Fruit fly (Drosophila melanogaster) whole organism, embryonic: ENCODE data around the gene CG18179.

ENCODE experiments used
- ATbp ChIP-seq: fragments of 200-800 bp; sonication (Bioruptor generic); optimal IDR thresholded peaks from 2 replicates; lab custom pipeline; 2017; ENCODE audit warnings: missing biosample characterization, mild to moderate bottlenecking, missing genetic modification characterization, missing genetic modification reagents
- Ada2b ChIP-seq: fragments of 200-800 bp; sonication (Bioruptor generic); IDR thresholded peaks from 2 replicates; pipeline ENCODE4 v1.3.6; 2022; ENCODE audit warnings: missing biosample characterization, missing genetic modification characterization
- Aef1 ChIP-seq: fragments of 200-800 bp; sonication (Bioruptor generic); IDR thresholded peaks from 3 replicates; pipeline ENCODE4 v1.3.6; 2022; ENCODE audit warnings: missing biosample characterization, missing genetic modification characterization
- CG10147 ChIP-seq: fragments of 200-800 bp; sonication (Bioruptor generic); optimal IDR thresholded peaks from 2 replicates; lab custom pipeline; 2019; ENCODE audit warnings: missing biosample characterization, mild to moderate bottlenecking, missing genetic modification characterization, moderate library complexity
- CG10654 ChIP-seq: fragments of 200-800 bp; sonication (Bioruptor generic); optimal IDR thresholded peaks from 2 replicates; lab custom pipeline; 2016; ENCODE audit warnings: missing biosample characterization, missing genetic modification characterization
- CG10979 ChIP-seq: fragments of 200-800 bp; sonication (Bioruptor generic); optimal IDR thresholded peaks from 2 replicates; lab custom pipeline; 2018; ENCODE audit warnings: missing biosample characterization, mild to moderate bottlenecking, missing genetic modification characterization, moderate library complexity
- CG12104 ChIP-seq: fragments of 200-800 bp; sonication (Bioruptor generic); optimal IDR thresholded peaks from 3 replicates; lab custom pipeline; 2016; ENCODE audit warnings: missing biosample characterization, missing genetic modification characterization
- CG12299 ChIP-seq: fragments of 200-800 bp; sonication (Bioruptor generic); optimal IDR thresholded peaks from 2 replicates; lab custom pipeline; 2018; ENCODE audit warnings: missing biosample characterization, mild to moderate bottlenecking, missing genetic modification characterization
- CG13296 ChIP-seq: fragments of 200-800 bp; sonication (Bioruptor generic); optimal IDR thresholded peaks from 3 replicates; lab custom pipeline; 2018; ENCODE audit warnings: missing biosample characterization, mild to moderate bottlenecking, missing genetic modification characterization
- CG13894 ChIP-seq: fragments of 200-800 bp; sonication (Bioruptor generic); optimal IDR thresholded peaks from 3 replicates; lab custom pipeline; 2018; ENCODE audit warnings: missing biosample characterization, mild to moderate bottlenecking, missing genetic modification characterization, moderate library complexity
- CG14667 ChIP-seq: fragments of 200-800 bp; sonication (Bioruptor generic); IDR thresholded peaks from 2 replicates; pipeline ENCODE4 v1.3.6; 2022; ENCODE audit warnings: missing biosample characterization, missing genetic modification characterization
- CG18599 ChIP-seq: fragments of 200-800 bp; sonication (Bioruptor generic); optimal IDR thresholded peaks from 3 replicates; lab custom pipeline; 2017; ENCODE audit warnings: missing biosample characterization, missing genetic modification characterization, mild to moderate bottlenecking, moderate library complexity, missing genetic modification reagents
- CG8089 ChIP-seq: fragments of 200-800 bp; sonication (Bioruptor generic); optimal IDR thresholded peaks from 3 replicates; lab custom pipeline; 2016; ENCODE audit warnings: missing biosample characterization, missing genetic modification characterization
- CG8290 ChIP-seq, 3 experiments: fragments of 200-800 bp; sonication (Bioruptor generic); optimal IDR thresholded peaks; 2 replicates each; lab custom pipeline; 2016 to 2019; ENCODE audit warnings: missing biosample characterization in 3 of 3, missing genetic modification characterization in 3 of 3, mild to moderate bottlenecking in 2 of 3, moderate library complexity in 1 of 3
- Chrac-16 ChIP-seq: fragments of 200-800 bp; sonication (Bioruptor generic); optimal IDR thresholded peaks from 3 replicates; lab custom pipeline; 2016; ENCODE audit warnings: missing biosample characterization, missing genetic modification characterization
- D19B ChIP-seq: fragments of 200-800 bp; sonication (Bioruptor generic); optimal IDR thresholded peaks from 2 replicates; lab custom pipeline; 2017; ENCODE audit warnings: missing biosample characterization, mild to moderate bottlenecking, missing genetic modification characterization
- Dfd ChIP-seq, 2 experiments: fragments of >200 bp; optimal IDR thresholded peaks; 2 replicates each; lab custom pipeline; 2017; ENCODE audit warnings: missing biosample characterization in 2 of 2, missing genetic modification characterization in 2 of 2
- E2f1 ChIP-seq: fragments of 200-800 bp; sonication (Bioruptor generic); IDR thresholded peaks from 2 replicates; pipeline ENCODE4 v1.3.6; 2022; ENCODE audit warnings: missing biosample characterization, missing genetic modification characterization
- ERR ChIP-seq: fragments of 200-800 bp; sonication (Bioruptor generic); optimal IDR thresholded peaks from 2 replicates; lab custom pipeline; 2016; ENCODE audit warnings: missing biosample characterization, missing genetic modification characterization
- HLH4C ChIP-seq: fragments of 200-800 bp; sonication (Bioruptor generic); IDR thresholded peaks from 3 replicates; pipeline ENCODE4 v1.3.6; 2022; ENCODE audit warnings: missing biosample characterization, missing genetic modification characterization; ENCODE audit not compliant: partially characterized antibody
- HmgD ChIP-seq: fragments of 200-800 bp; sonication (Bioruptor generic); optimal IDR thresholded peaks from 3 replicates; lab custom pipeline; 2016; ENCODE audit warnings: missing biosample characterization, missing genetic modification characterization
- MTF-1 ChIP-seq: fragments of 200-800 bp; sonication (Bioruptor generic); optimal IDR thresholded peaks from 2 replicates; lab custom pipeline; 2018; ENCODE audit warnings: missing biosample characterization, mild to moderate bottlenecking, missing genetic modification characterization, borderline replicate concordance
- Mrtf ChIP-seq: fragments of 200-800 bp; sonication (Bioruptor generic); IDR thresholded peaks from 3 replicates; pipeline ENCODE4 v1.3.6; 2022; ENCODE audit warnings: missing biosample characterization, missing genetic modification characterization
- NC2α ChIP-seq: fragments of 200-800 bp; sonication (Bioruptor generic); optimal IDR thresholded peaks from 2 replicates; lab custom pipeline; 2016; ENCODE audit warnings: missing biosample characterization, missing genetic modification characterization
- Ptx1 ChIP-seq: fragments of 200-800 bp; sonication (Bioruptor generic); IDR thresholded peaks from 2 replicates; pipeline ENCODE4 v1.3.6; 2022; ENCODE audit warnings: missing biosample characterization, missing genetic modification characterization
- Rfx ChIP-seq: fragments of 200-800 bp; sonication (Bioruptor generic); IDR thresholded peaks from 2 replicates; pipeline ENCODE4 v1.3.6; 2022; ENCODE audit warnings: missing biosample characterization, missing genetic modification characterization
- Sry-β ChIP-seq: fragments of 200-800 bp; sonication (Bioruptor generic); optimal IDR thresholded peaks from 2 replicates; lab custom pipeline; 2018; ENCODE audit warnings: missing biosample characterization, mild to moderate bottlenecking, missing genetic modification characterization, moderate library complexity
- Xrp1 ChIP-seq: fragments of 200-800 bp; sonication (Bioruptor generic); IDR thresholded peaks from 2 replicates; pipeline ENCODE4 v1.3.6; 2022; ENCODE audit warnings: missing biosample characterization, missing genetic modification characterization
- ab ChIP-seq: fragments of 200-800 bp; sonication (Bioruptor generic); optimal IDR thresholded peaks from 2 replicates; lab custom pipeline; 2016; ENCODE audit warnings: missing biosample characterization, missing genetic modification characterization
- abd-A ChIP-seq: fragments of 200-800 bp; sonication (Bioruptor generic); optimal IDR thresholded peaks from 3 replicates; lab custom pipeline; 2019; ENCODE audit warnings: missing biosample characterization, mild to moderate bottlenecking, missing genetic modification characterization, moderate library complexity
- bab2 ChIP-seq: fragments of 200-800 bp; sonication (Bioruptor generic); optimal IDR thresholded peaks from 2 replicates; lab custom pipeline; 2016; ENCODE audit warnings: missing biosample characterization, missing genetic modification characterization
- crol ChIP-seq: fragments of 200-800 bp; sonication (Bioruptor generic); IDR thresholded peaks from 2 replicates; pipeline ENCODE4 v1.3.6; 2022; ENCODE audit warnings: missing biosample characterization, missing genetic modification characterization
- dan ChIP-seq: fragments of 200-800 bp; sonication (Bioruptor generic); IDR thresholded peaks from 2 replicates; pipeline ENCODE4 v1.3.6; 2022; ENCODE audit warnings: missing biosample characterization, missing genetic modification characterization
- dysf ChIP-seq: fragments of 200-800 bp; sonication (Bioruptor generic); IDR thresholded peaks from 3 replicates; pipeline ENCODE4 v1.3.6; 2022; ENCODE audit warnings: missing biosample characterization, missing genetic modification characterization
- exex ChIP-seq: fragments of 200-800 bp; sonication (Bioruptor generic); optimal IDR thresholded peaks from 4 replicates; lab custom pipeline; 2018; ENCODE audit warnings: missing biosample characterization, mild to moderate bottlenecking, missing genetic modification characterization, moderate library complexity
- fu2 ChIP-seq: fragments of 200-800 bp; sonication (Bioruptor generic); optimal IDR thresholded peaks from 2 replicates; lab custom pipeline; 2016; ENCODE audit warnings: missing biosample characterization, missing genetic modification characterization
- gcm ChIP-seq: fragments of 200-800 bp; sonication (Bioruptor generic); optimal IDR thresholded peaks from 2 replicates; lab custom pipeline; 2019; ENCODE audit warnings: missing biosample characterization, mild to moderate bottlenecking, missing genetic modification characterization, moderate library complexity
- gro ChIP-seq: fragments of 200-800 bp; sonication (Bioruptor generic); optimal IDR thresholded peaks from 2 replicates; lab custom pipeline; 2016; ENCODE audit warnings: missing biosample characterization, missing genetic modification characterization
- insv ChIP-seq, 2 experiments: fragments of 200-800 bp; sonication (Bioruptor generic); optimal IDR thresholded peaks; 3 replicates each; lab custom pipeline; 2016 to 2018; ENCODE audit warnings: missing biosample characterization in 2 of 2, missing genetic modification characterization in 2 of 2
- kni ChIP-seq: fragments of 200-800 bp; sonication (Bioruptor generic); optimal IDR thresholded peaks from 3 replicates; lab custom pipeline; 2017; ENCODE audit warnings: mild to moderate bottlenecking, missing biosample characterization, missing genetic modification reagents, missing genetic modification characterization
- lmd ChIP-seq: fragments of 200-800 bp; sonication (Bioruptor generic); IDR thresholded peaks from 2 replicates; pipeline ENCODE4 v1.3.6; 2022; ENCODE audit warnings: missing biosample characterization, missing genetic modification characterization
- onecut ChIP-seq: fragments of 200-800 bp; sonication (Bioruptor generic); IDR thresholded peaks from 2 replicates; pipeline ENCODE4 v1.3.6; 2022; ENCODE audit warnings: missing biosample characterization, missing genetic modification characterization
- pita ChIP-seq: fragments of 200-800 bp; sonication (Bioruptor generic); optimal IDR thresholded peaks from 2 replicates; lab custom pipeline; 2017; ENCODE audit warnings: missing biosample characterization, mild to moderate bottlenecking, missing genetic modification characterization
- pnt ChIP-seq: fragments of 200-800 bp; sonication (Bioruptor generic); optimal IDR thresholded peaks from 3 replicates; lab custom pipeline; 2016; ENCODE audit warnings: missing biosample characterization, missing genetic modification characterization
- repo ChIP-seq: fragments of 200-800 bp; sonication (Bioruptor generic); optimal IDR thresholded peaks from 2 replicates; lab custom pipeline; 2016; ENCODE audit warnings: missing biosample characterization, missing genetic modification characterization
- sens-2 ChIP-seq: fragments of 200-800 bp; sonication (Bioruptor generic); IDR thresholded peaks from 2 replicates; pipeline ENCODE4 v1.3.6; 2022; ENCODE audit warnings: missing biosample characterization, missing genetic modification characterization
- shn ChIP-seq: fragments of 200-800 bp; sonication (Bioruptor generic); optimal IDR thresholded peaks from 3 replicates; lab custom pipeline; 2016; ENCODE audit warnings: missing biosample characterization, missing genetic modification characterization
- tll ChIP-seq, 2 experiments: fragments of 200-800 bp in 1 of 2; fragments of >200 bp in 1 of 2; sonication (Bioruptor generic) in 1 of 2; optimal IDR thresholded peaks; 2 replicates each; lab custom pipeline; 2017 to 2019; ENCODE audit warnings: missing biosample characterization in 2 of 2, missing genetic modification characterization in 2 of 2, mild to moderate bottlenecking in 1 of 2, moderate library complexity in 1 of 2
- trem ChIP-seq: fragments of 200-800 bp; optimal IDR thresholded peaks from 3 replicates; lab custom pipeline; 2019; ENCODE audit warnings: missing biosample characterization, mild to moderate bottlenecking, missing genetic modification characterization, moderate library complexity
- unc-4 ChIP-seq: fragments of 200-800 bp; sonication (Bioruptor generic); IDR thresholded peaks from 2 replicates; pipeline ENCODE4 v1.3.6; 2022; ENCODE audit warnings: missing biosample characterization, missing genetic modification characterization; ENCODE audit not compliant: partially characterized antibody

Gene CG18179

dm6 chr3L:9613960-9614588 lies 25.0 kb upstream of the CG18179 start:
- TF ChIP-seq CG10979 (tag; lab: Kevin White, UChicago) (peak; percentile 25), bab2 (GFP tag; lab: Kevin White, UChicago) (no peak), CG18599 (no peak), Ptx1 (peak; percentile 59; the same call in 1 of the 2 replicates), gcm (GFP tag; lab: Kevin White, UChicago) (no peak), ATbp (GFP tag; lab: Kevin White, UChicago) (no peak), Dfd (GFP tag; optimal IDR thresholded peaks at IDR 0.05; lab: Kevin White, UChicago) (peak in 1 of 2 experiments; percentile 72), onecut (GFP tag; lab: Robert Waterston, UW) (no peak), Rfx (GFP tag; lab: Robert Waterston, UW) (peak; percentile 90), MTF-1 (GFP tag; lab: Kevin White, UChicago) (no peak), CG14667 (GFP tag; lab: Robert Waterston, UW) (no peak), E2f1 (GFP tag; lab: Robert Waterston, UW) (no peak), tll (GFP tag; optimal IDR thresholded peaks at IDR 0.05; lab: Kevin White, UChicago) (no peak), dan (no peak), CG12299 (no peak), Xrp1 (GFP tag; lab: Robert Waterston, UW) (no peak), Sry-β (GFP tag; lab: Kevin White, UChicago) (no peak), dysf (GFP tag; lab: Robert Waterston, UW) (0 out of 3 replicates have a peak, but pooled peaks have one; percentile 43), D19B (GFP tag; lab: Kevin White, UChicago) (no peak), Chrac-16 (GFP tag; lab: Kevin White, UChicago) (peak; percentile 16), abd-A (no peak), pita (no peak), fu2 (no peak), unc-4 (no peak), kni (no peak), HLH4C (GFP tag; lab: Robert Waterston, UW) (no peak), repo (GFP tag; lab: Kevin White, UChicago) (peak; percentile 51), exex (tag; lab: Kevin White, UChicago) (no peak), ab (GFP tag; lab: Kevin White, UChicago) (no peak), Mrtf (no peak; the same call in 2 of the 3 replicates), sens-2 (GFP tag; lab: Robert Waterston, UW) (no peak), CG10147 (no peak), HmgD (GFP tag; lab: Kevin White, UChicago) (no peak), CG13894 (tag; lab: Kevin White, UChicago) (peak; percentile 13), CG8089 (no peak), trem (tag; lab: Kevin White, UChicago) (no peak), CG13296 (no peak), CG12104 (GFP tag; lab: Kevin White, UChicago) (no peak), CG10654 (no peak), gro (GFP tag; lab: Kevin White, UChicago) (no peak), NC2α (GFP tag; lab: Kevin White, UChicago) (no peak), CG8290 (GFP tag; optimal IDR thresholded peaks at IDR 0.05; lab: Kevin White, UChicago) (no peak), CG8290 (tag; optimal IDR thresholded peaks at IDR 0.05; lab: Kevin White, UChicago) (no peak), Ada2b (GFP tag; lab: Robert Waterston, UW) (no peak), pnt (GFP tag; lab: Kevin White, UChicago) (peak; percentile 69), lmd (GFP tag; lab: Robert Waterston, UW) (peak; percentile 57; the same call in 1 of the 2 replicates), insv (GFP tag; optimal IDR thresholded peaks at IDR 0.05; lab: Kevin White, UChicago) (no peak), Aef1 (GFP tag; lab: Robert Waterston, UW) (peak; percentile 31; the same call in 1 of the 3 replicates), shn (GFP tag; lab: Kevin White, UChicago) (no peak), ERR (GFP tag; lab: Kevin White, UChicago) (no peak), crol (GFP tag; lab: Robert Waterston, UW) (no peak)
